Worm (Caenorhabditis elegans): Measurements from ENCODE around the gene K06H6.2.

Gene K06H6.2

ce11 chrV:631832-632231 is 46.3 kb downstream of the K06H6.2 start:
- TF ChIP-seq hlh-30 (tag; optimal IDR thresholded peaks at IDR 0.05; ENCODE audit: insufficient read depth): peak; percentile 10
- no peak for TF ChIP-seq vab-7 (GFP tag; IDR thresholded peaks at IDR 0.05)
- TF ChIP-seq F44E2.7 (GFP tag; IDR thresholded peaks at IDR 0.05): no peak
- TF ChIP-seq daf-16 (GFP tag; optimal IDR thresholded peaks at IDR 0.05): no peak
- TF ChIP-seq daf-16 (tag; optimal IDR thresholded peaks at IDR 0.05): no peak
- no peak for TF ChIP-seq zip-11 (GFP tag; IDR thresholded peaks at IDR 0.05)
- no peak for TF ChIP-seq lin-29 (GFP tag; IDR thresholded peaks at IDR 0.05)
- no peak for TF ChIP-seq nhr-10 (tag; optimal IDR thresholded peaks at IDR 0.05)
- peak; percentile 38 for TF ChIP-seq dve-1 (tag; optimal IDR thresholded peaks at IDR 0.05; ENCODE audit: insufficient read depth)
- no peak for TF ChIP-seq snpc-1.2 (GFP tag; IDR thresholded peaks at IDR 0.05)
- no peak for TF ChIP-seq nhr-102 (tag; optimal IDR thresholded peaks at IDR 0.05)
- no peak for TF ChIP-seq T20F7.1 (GFP tag; optimal IDR thresholded peaks at IDR 0.05)
- no peak for TF ChIP-seq ces-1 (GFP tag; optimal IDR thresholded peaks at IDR 0.05)
- TF ChIP-seq fkh-10 (GFP tag; optimal IDR thresholded peaks at IDR 0.05): no peak
- no peak for TF ChIP-seq Y75B8A.6 (GFP tag; IDR thresholded peaks at IDR 0.05)
- no peak for TF ChIP-seq lsy-2 (tag; optimal IDR thresholded peaks at IDR 0.05)
- no peak for TF ChIP-seq nhr-6 (tag; optimal IDR thresholded peaks at IDR 0.05)
- TF ChIP-seq zfp-3 (GFP tag; conservative IDR thresholded peaks at IDR 0.05): no peak
- TF ChIP-seq unc-62 (GFP tag; optimal IDR thresholded peaks at IDR 0.05 in 1 of 2): no peak
- no peak for TF ChIP-seq unc-62 (tag; optimal IDR thresholded peaks at IDR 0.05)
- no peak for TF ChIP-seq set-16 (GFP tag; IDR thresholded peaks at IDR 0.05)
- TF ChIP-seq spr-3 (GFP tag; optimal IDR thresholded peaks at IDR 0.05): no peak
- no peak for TF ChIP-seq cey-2 (tag; optimal IDR thresholded peaks at IDR 0.05; ENCODE audit: borderline replicate concordance, insufficient read depth)
- TF ChIP-seq nhr-42 (GFP tag; IDR thresholded peaks at IDR 0.05): no peak
- TF ChIP-seq nhr-41 (GFP tag; IDR thresholded peaks at IDR 0.05): no peak
- TF ChIP-seq fos-1 (tag; optimal IDR thresholded peaks at IDR 0.05): no peak
- TF ChIP-seq mxl-2 (GFP tag; conservative IDR thresholded peaks at IDR 0.05): no peak
- TF ChIP-seq mes-2 (tag; optimal IDR thresholded peaks at IDR 0.05; ENCODE audit: poor library complexity, severe bottlenecking): peak; percentile 27
- TF ChIP-seq nhr-28 (tag; optimal IDR thresholded peaks at IDR 0.05): peak; percentile 48
- TF ChIP-seq rbr-2 (tag; optimal IDR thresholded peaks at IDR 0.05): no peak
- no peak for TF ChIP-seq lin-15B (tag; optimal IDR thresholded peaks at IDR 0.05)
- TF ChIP-seq nhr-48 (tag; optimal IDR thresholded peaks at IDR 0.05): no peak
- TF ChIP-seq ztf-11 (tag; optimal IDR thresholded peaks at IDR 0.05): no peak
- TF ChIP-seq ceh-32 (tag; optimal IDR thresholded peaks at IDR 0.05; ENCODE audit: poor library complexity): no peak
- no peak for TF ChIP-seq egl-27 (tag; optimal IDR thresholded peaks at IDR 0.05)
- TF ChIP-seq dmd-6 (GFP tag; IDR thresholded peaks at IDR 0.05): 0 out of 2 replicates have a peak, but pooled peaks have one; percentile 18
- no peak for TF ChIP-seq lim-7 (GFP tag; IDR thresholded peaks at IDR 0.05)
- no peak for TF ChIP-seq jun-1 (tag; optimal IDR thresholded peaks at IDR 0.05)
- TF ChIP-seq F49E8.2 (tag; optimal IDR thresholded peaks at IDR 0.05; ENCODE audit: borderline replicate concordance): no peak

ce11 chrV:634855-635254 is 49.3 kb downstream of the K06H6.2 start, which contains the start of gene F48G7.10:
Gene F48G7.10, minus strand, starts transcription at chrV:634955.
- TF ChIP-seq duxl-1 (tag; optimal IDR thresholded peaks at IDR 0.05; ENCODE audit: poor library complexity): no peak
- no peak for TF ChIP-seq pha-4 (GFP tag; IDR thresholded peaks at IDR 0.05)
- TF ChIP-seq pha-4 (tag; optimal IDR thresholded peaks at IDR 0.05): no peak
- no peak for TF ChIP-seq jun-1 (tag; optimal IDR thresholded peaks at IDR 0.05)
- TF ChIP-seq php-3 (GFP tag; IDR thresholded peaks at IDR 0.05): no peak
- TF ChIP-seq tag-97 (GFP tag; IDR thresholded peaks at IDR 0.05): no peak
- no peak for TF ChIP-seq nhr-77 (tag; optimal IDR thresholded peaks at IDR 0.05)
- no peak for TF ChIP-seq F37D6.2 (tag; optimal IDR thresholded peaks at IDR 0.05)

All from whole organism, L4 larva.